Worm (Caenorhabditis elegans) whole organism, young adult: Measurements from ENCODE around the gene F14H8.2.

Source experiments
- B0019.2 ChIP-seq: fragments of 200-800 bp; sonication (Bioruptor generic); conservative IDR thresholded peaks from 2 replicates; pipeline ENCODE4 v1.3.6; 2022; ENCODE audit warnings: missing genetic modification reagents, missing genetic modification characterization, missing compliant biosample characterization
- C06A6.2 ChIP-seq: fragments of 200-800 bp; sonication (Bioruptor generic); conservative IDR thresholded peaks from 2 replicates; pipeline ENCODE4 v1.3.6; 2022; ENCODE audit warnings: missing genetic modification characterization, missing compliant biosample characterization
- C17E4.6 ChIP-seq: fragments of 200-800 bp; sonication (Bioruptor generic); IDR thresholded peaks from 2 replicates; pipeline ENCODE4 v1.3.6; 2022; ENCODE audit warnings: missing genetic modification reagents, missing genetic modification characterization, missing compliant biosample characterization
- D2030.7 ChIP-seq: fragments of 200-800 bp; sonication (Bioruptor generic); IDR thresholded peaks from 2 replicates; pipeline ENCODE4 v1.3.6; 2022; ENCODE audit warnings: missing genetic modification reagents, missing genetic modification characterization, missing compliant biosample characterization
- F49E8.2 ChIP-seq: sonication (generic microtip); optimal IDR thresholded peaks from 3 replicates; lab custom pipeline; 2017; ENCODE audit warnings: missing genetic modification characterization, mild to moderate bottlenecking, missing compliant biosample characterization, antibody characterized with exemption, moderate library complexity; ENCODE audit not compliant: insufficient read depth
- F55B11.4 ChIP-seq: sonication (generic microtip); optimal IDR thresholded peaks from 2 replicates; lab custom pipeline; 2016; ENCODE audit warnings: missing compliant biosample characterization, missing genetic modification characterization, borderline replicate concordance; ENCODE audit not compliant: insufficient read depth
- F57A8.1 ChIP-seq: fragments of 200-800 bp; sonication (Bioruptor generic); optimal IDR thresholded peaks from 2 replicates; lab custom pipeline; 2018; ENCODE audit warnings: mild to moderate bottlenecking, missing genetic modification characterization, moderate library complexity, missing compliant biosample characterization
- F57C9.4 ChIP-seq: sonication (generic microtip); optimal IDR thresholded peaks from 2 replicates; lab custom pipeline; 2017; ENCODE audit warnings: mild to moderate bottlenecking, missing genetic modification characterization, missing compliant biosample characterization
- T07F8.4 ChIP-seq: sonication (generic microtip); optimal IDR thresholded peaks from 2 replicates; lab custom pipeline; 2016; ENCODE audit warnings: mild to moderate bottlenecking, missing genetic modification characterization, moderate library complexity, missing compliant biosample characterization
- Y53G8AR.9 ChIP-seq: fragments of 200-800 bp; sonication (Bioruptor generic); conservative IDR thresholded peaks from 2 replicates; pipeline ENCODE4 v1.3.6; 2022; ENCODE audit warnings: missing genetic modification reagents, missing genetic modification characterization, missing compliant biosample characterization
- Y79H2A.3 ChIP-seq: fragments of 200-800 bp; sonication (Bioruptor generic); conservative IDR thresholded peaks from 2 replicates; pipeline ENCODE4 v1.3.6; 2022; ENCODE audit warnings: missing genetic modification reagents, missing genetic modification characterization, missing compliant biosample characterization
- ama-1 ChIP-seq, 3 experiments: fragments of 150-350 bp in 1 of 3; sonication (generic microtip) in 2 of 3; optimal IDR thresholded peaks; 2 replicates each; lab custom pipeline; 2014 to 2018; ENCODE audit warnings: missing biosample characterization in 2 of 3, missing genetic modification characterization in 2 of 3, missing genetic modification reagents in 2 of 3
- athp-1 ChIP-seq: sonication (generic microtip); optimal IDR thresholded peaks from 2 replicates; lab custom pipeline; 2017; ENCODE audit warnings: mild to moderate bottlenecking, missing genetic modification characterization, missing compliant biosample characterization
- attf-6 ChIP-seq: fragments of 200-800 bp; sonication (Bioruptor generic); IDR thresholded peaks from 2 replicates; pipeline ENCODE4 v1.3.6; 2022; ENCODE audit warnings: missing genetic modification reagents, missing genetic modification characterization, missing compliant biosample characterization
- bed-1 ChIP-seq: fragments of 200-800 bp; sonication (Bioruptor generic); IDR thresholded peaks from 2 replicates; pipeline ENCODE4 v1.3.6; 2022; ENCODE audit warnings: missing genetic modification reagents, missing genetic modification characterization, missing compliant biosample characterization
- ceh-58 ChIP-seq: fragments of 200-800 bp; sonication (Bioruptor generic); IDR thresholded peaks from 2 replicates; pipeline ENCODE4 v1.3.6; 2022; ENCODE audit warnings: missing genetic modification characterization, missing compliant biosample characterization
- ceh-79 ChIP-seq: sonication (generic microtip); optimal IDR thresholded peaks from 2 replicates; lab custom pipeline; 2017; ENCODE audit warnings: mild to moderate bottlenecking, missing genetic modification characterization, missing compliant biosample characterization
- chd-7 ChIP-seq: sonication (generic microtip); optimal IDR thresholded peaks from 2 replicates; lab custom pipeline; 2016; ENCODE audit warnings: mild to moderate bottlenecking, missing genetic modification characterization, moderate library complexity, missing compliant biosample characterization
- dox-1 ChIP-seq: fragments of 200-800 bp; sonication (Bioruptor generic); IDR thresholded peaks from 2 replicates; pipeline ENCODE4 v1.3.6; 2022; ENCODE audit warnings: missing genetic modification reagents, missing genetic modification characterization, missing compliant biosample characterization
- efl-1 ChIP-seq: fragments of 150-350 bp; optimal IDR thresholded peaks from 2 replicates; lab custom pipeline; 2014; ENCODE audit warnings: missing biosample characterization, missing genetic modification reagents, missing genetic modification characterization
- egl-18 ChIP-seq: fragments of 200-800 bp; sonication (Bioruptor generic); IDR thresholded peaks from 2 replicates; pipeline ENCODE4 v1.3.6; 2022; ENCODE audit warnings: missing genetic modification reagents, missing genetic modification characterization, missing compliant biosample characterization
- egrh-3 ChIP-seq: fragments of 200-800 bp; sonication (Bioruptor generic); IDR thresholded peaks from 2 replicates; pipeline ENCODE4 v1.3.6; 2022; ENCODE audit warnings: missing genetic modification reagents, missing genetic modification characterization, missing compliant biosample characterization
- ekl-4 ChIP-seq: fragments of 200-800 bp; sonication (Bioruptor generic); IDR thresholded peaks from 2 replicates; pipeline ENCODE4 v1.3.6; 2022; ENCODE audit warnings: missing genetic modification reagents, missing genetic modification characterization, missing compliant biosample characterization
- ets-4 ChIP-seq: fragments of 200-800 bp; sonication (Bioruptor generic); optimal IDR thresholded peaks from 2 replicates; lab custom pipeline; 2018; ENCODE audit warnings: mild to moderate bottlenecking, missing genetic modification characterization, missing compliant biosample characterization
- fkh-3 ChIP-seq: sonication (generic microtip); optimal IDR thresholded peaks from 2 replicates; lab custom pipeline; 2016; ENCODE audit warnings: mild to moderate bottlenecking, missing genetic modification characterization, missing compliant biosample characterization
- hlh-26 ChIP-seq: fragments of 200-800 bp; sonication (Bioruptor generic); conservative IDR thresholded peaks from 2 replicates; pipeline ENCODE4 v1.3.6; 2022; ENCODE audit warnings: missing genetic modification reagents, missing genetic modification characterization, missing compliant biosample characterization
- hmg-20 ChIP-seq: fragments of 200-800 bp; sonication (Bioruptor generic); IDR thresholded peaks from 2 replicates; pipeline ENCODE4 v1.3.6; 2022; ENCODE audit warnings: missing genetic modification reagents, missing genetic modification characterization, missing compliant biosample characterization
- hsf-1 ChIP-seq: fragments of 200-800 bp; sonication (Bioruptor generic); IDR thresholded peaks from 2 replicates; pipeline ENCODE4 v1.3.6; 2022; ENCODE audit warnings: missing genetic modification reagents, missing genetic modification characterization, missing compliant biosample characterization
- let-526 ChIP-seq: fragments of 200-800 bp; sonication (Bioruptor generic); IDR thresholded peaks from 2 replicates; pipeline ENCODE4 v1.3.6; 2022; ENCODE audit warnings: missing genetic modification reagents, missing genetic modification characterization, missing compliant biosample characterization
- lin-54 ChIP-seq: fragments of 200-800 bp; sonication (Bioruptor generic); optimal IDR thresholded peaks from 2 replicates; lab custom pipeline; 2018; ENCODE audit warnings: mild to moderate bottlenecking, missing genetic modification characterization, missing compliant biosample characterization
- lsl-1 ChIP-seq: fragments of 200-800 bp; sonication (Bioruptor generic); optimal IDR thresholded peaks from 2 replicates; lab custom pipeline; 2018; ENCODE audit warnings: mild to moderate bottlenecking, missing genetic modification characterization, moderate library complexity, missing compliant biosample characterization
- madf-6 ChIP-seq: fragments of 200-800 bp; sonication (Bioruptor generic); IDR thresholded peaks from 2 replicates; pipeline ENCODE4 v1.3.6; 2022; ENCODE audit warnings: missing genetic modification reagents, missing genetic modification characterization, missing compliant biosample characterization
- mcd-1 ChIP-seq: fragments of 200-800 bp; sonication (Bioruptor generic); IDR thresholded peaks from 2 replicates; pipeline ENCODE4 v1.3.6; 2022; ENCODE audit warnings: missing genetic modification reagents, missing genetic modification characterization, missing compliant biosample characterization
- mes-4 ChIP-seq: sonication (generic microtip); optimal IDR thresholded peaks from 2 replicates; lab custom pipeline; 2016; ENCODE audit warnings: missing genotype, missing genetic modification characterization, missing compliant biosample characterization
- mxl-1 ChIP-seq: sonication (generic microtip); optimal IDR thresholded peaks from 2 replicates; lab custom pipeline; 2016; ENCODE audit warnings: missing genetic modification characterization, missing compliant biosample characterization
- nfya-1 ChIP-seq: sonication (generic microtip); optimal IDR thresholded peaks from 2 replicates; lab custom pipeline; 2017; ENCODE audit warnings: antibody characterized with exemption, missing compliant biosample characterization, missing genetic modification characterization, borderline replicate concordance; ENCODE audit not compliant: insufficient read depth
- nhr-120 ChIP-seq: fragments of 200-800 bp; sonication (Bioruptor generic); IDR thresholded peaks from 2 replicates; pipeline ENCODE4 v1.3.6; 2022; ENCODE audit warnings: missing genetic modification characterization, missing compliant biosample characterization
- nhr-27 ChIP-seq: fragments of 200-800 bp; sonication (Bioruptor generic); optimal IDR thresholded peaks from 2 replicates; lab custom pipeline; 2018; ENCODE audit warnings: mild to moderate bottlenecking, missing genetic modification characterization, moderate library complexity, missing compliant biosample characterization
- nhr-90 ChIP-seq: sonication (generic microtip); optimal IDR thresholded peaks from 2 replicates; lab custom pipeline; 2016; ENCODE audit warnings: missing genotype, mild to moderate bottlenecking, missing genetic modification characterization, missing compliant biosample characterization
- rec-8 ChIP-seq, 2 experiments: sonication (generic microtip); optimal IDR thresholded peaks; 2 replicates each; lab custom pipeline; 2016; ENCODE audit warnings: mild to moderate bottlenecking in 2 of 2, missing genetic modification characterization in 2 of 2, missing genetic modification reagents in 2 of 2, missing genotype in 2 of 2, missing biosample characterization in 1 of 2, missing compliant biosample characterization in 1 of 2, moderate library complexity in 1 of 2
- rpc-1 ChIP-seq, 2 experiments: fragments of 150-350 bp in 1 of 2; sonication (generic microtip) in 1 of 2; optimal IDR thresholded peaks; 2 replicates each; lab custom pipeline; 2014 to 2018; ENCODE audit warnings: missing biosample characterization in 1 of 2, missing genetic modification characterization in 1 of 2, missing genetic modification reagents in 1 of 2, missing genotype in 1 of 2
- sdz-38 ChIP-seq: sonication (generic microtip); optimal IDR thresholded peaks from 2 replicates; lab custom pipeline; 2016; ENCODE audit warnings: missing genotype, missing genetic modification characterization, missing compliant biosample characterization
- sea-2 ChIP-seq: fragments of 200-800 bp; sonication (Bioruptor generic); IDR thresholded peaks from 2 replicates; pipeline ENCODE4 v1.3.6; 2022; ENCODE audit warnings: missing genetic modification characterization, missing compliant biosample characterization
- somi-1 ChIP-seq: fragments of 200-800 bp; sonication (Bioruptor generic); optimal IDR thresholded peaks from 2 replicates; lab custom pipeline; 2018; ENCODE audit warnings: mild to moderate bottlenecking, missing genetic modification characterization, missing compliant biosample characterization
- unc-62 ChIP-seq: fragments of 150-350 bp; optimal IDR thresholded peaks from 2 replicates; lab custom pipeline; 2014; ENCODE audit warnings: missing biosample characterization, missing genetic modification reagents, missing genetic modification characterization
- xnd-1 ChIP-seq: sonication (generic microtip); optimal IDR thresholded peaks from 2 replicates; lab custom pipeline; 2016; ENCODE audit warnings: missing genotype, missing genetic modification reagents, missing genetic modification characterization, missing compliant biosample characterization
- zim-3 ChIP-seq: sonication (generic microtip); optimal IDR thresholded peaks from 2 replicates; lab custom pipeline; 2017; ENCODE audit warnings: mild to moderate bottlenecking, missing genetic modification characterization, moderate library complexity, missing compliant biosample characterization
- ztf-25 ChIP-seq: fragments of 200-800 bp; sonication (Bioruptor generic); IDR thresholded peaks from 2 replicates; pipeline ENCODE4 v1.3.6; 2022; ENCODE audit warnings: missing genetic modification reagents, missing genetic modification characterization, missing compliant biosample characterization

F14H8.2 gene

ce11 chrV:15002184-15002690, 17.9 kb downstream of the F14H8.2 start, which contains the start of the genes fib-1 and mut-15 (continued):
- TF ChIP-seq sea-2 (0 out of 2 replicates have a peak, but pooled peaks have one; percentile 27), ztf-25 (GFP tag; lab: Robert Waterston, UW) (0 out of 2 replicates have a peak, but pooled peaks have one; percentile 14), hlh-26 (GFP tag; lab: Robert Waterston, UW) (no peak), mes-4 (no peak), lsl-1 (GFP tag; lab: Kevin White, UChicago) (peak; percentile 86), nhr-27 (tag; lab: Kevin White, UChicago) (no peak), nfya-1 (tag; lab: Kevin White, UChicago) (no peak), madf-6 (GFP tag; lab: Robert Waterston, UW) (peak; percentile 84), let-526 (0 out of 2 replicates have a peak, but pooled peaks have one; percentile 61), efl-1 (GFP tag; lab: Kevin White, UChicago) (peak; percentile 66), C17E4.6 (no peak), somi-1 (peak; percentile 41), dox-1 (GFP tag; lab: Robert Waterston, UW) (peak; percentile 90), F57A8.1 (GFP tag; lab: Kevin White, UChicago) (no peak), ama-1 (optimal IDR thresholded peaks at IDR 0.05; lab: Kevin White, UChicago) (no peak), ama-1 (GFP tag; optimal IDR thresholded peaks at IDR 0.05; lab: Kevin White, UChicago) (no peak), D2030.7 (peak; percentile 93), T07F8.4 (no peak), Y79H2A.3 (no peak), xnd-1 (tag; lab: Kevin White, UChicago) (peak; percentile 47), C06A6.2 (GFP tag; lab: Robert Waterston, UW) (no peak), zim-3 (no peak), nhr-120 (no peak), chd-7 (tag; lab: Kevin White, UChicago) (peak; percentile 13), B0019.2 (GFP tag; lab: Robert Waterston, UW) (peak; percentile 59; the same call in 1 of the 2 replicates), ceh-58 (GFP tag; lab: Robert Waterston, UW) (no peak), egl-18 (GFP tag; lab: Robert Waterston, UW) (no peak), unc-62 (no peak), sdz-38 (tag; lab: Kevin White, UChicago) (no peak), ceh-79 (tag; lab: Kevin White, UChicago) (no peak), rec-8 (tag; optimal IDR thresholded peaks at IDR 0.05; lab: Kevin White, UChicago) (no peak), fkh-3 (no peak), athp-1 (tag; lab: Kevin White, UChicago) (peak; percentile 92), nhr-90 (no peak), mcd-1 (GFP tag; lab: Robert Waterston, UW) (peak; percentile 99), bed-1 (GFP tag; lab: Robert Waterston, UW) (no peak), hsf-1 (GFP tag; lab: Robert Waterston, UW) (peak; percentile 71), F57C9.4 (tag; lab: Kevin White, UChicago) (no peak)

- no peak for TF ChIP-seq athp-1 (tag; lab: Kevin White, UChicago)
- TF ChIP-seq F49E8.2 (tag; lab: Kevin White, UChicago), result no peak
- no peak for TF ChIP-seq unc-62
- TF ChIP-seq Y53G8AR.9 (GFP tag; lab: Robert Waterston, UW), result no peak
- no peak for TF ChIP-seq ets-4
- peak; percentile 35; the same call in 1 of the 2 replicates for TF ChIP-seq attf-6 (GFP tag; lab: Robert Waterston, UW)
- TF ChIP-seq nhr-27 (tag; lab: Kevin White, UChicago), result no peak
- TF ChIP-seq mxl-1 (tag; lab: Kevin White, UChicago), result no peak
- TF ChIP-seq B0019.2 (GFP tag; lab: Robert Waterston, UW), result no peak
- no peak for TF ChIP-seq hmg-20 (GFP tag; lab: Robert Waterston, UW)
- peak; percentile 11; the same call in 1 of the 2 replicates for TF ChIP-seq dox-1 (GFP tag; lab: Robert Waterston, UW)
- no peak for TF ChIP-seq sdz-38 (tag; lab: Kevin White, UChicago)
- peak; percentile 78 for TF ChIP-seq egrh-3 (GFP tag; lab: Robert Waterston, UW)
- TF ChIP-seq ekl-4, result no peak
- no peak for TF ChIP-seq lin-54
- TF ChIP-seq F57C9.4 (tag; lab: Kevin White, UChicago), result no peak
- TF ChIP-seq rpc-1 (optimal IDR thresholded peaks at IDR 0.05; lab: Kevin White, UChicago), result no peak
- no peak for TF ChIP-seq rpc-1 (tag; optimal IDR thresholded peaks at IDR 0.05; lab: Kevin White, UChicago)
- no peak for TF ChIP-seq F55B11.4 (tag; lab: Kevin White, UChicago)
- no peak for TF ChIP-seq let-526
Observed at ce11 chrV:15001536-15001935, 18.6 kb downstream of the F14H8.2 start.
